Fruit fly (Drosophila melanogaster): Measurements from ENCODE around the gene CG31265.

dm6 chr3R:17133897-17134296, 5.9 kb downstream of the CG31265 start, which contains the start of gene CG31267:
- no peak for TF ChIP-seq Gug (GFP tag; IDR thresholded peaks at IDR 0.05)
- no peak for TF ChIP-seq CG11762 (GFP tag; optimal IDR thresholded peaks at IDR 0.05; ENCODE audit: insufficient read depth)
- TF ChIP-seq CG6808 (GFP tag; optimal IDR thresholded peaks at IDR 0.05) = no peak
- no peak for TF ChIP-seq acj6 (GFP tag; optimal IDR thresholded peaks at IDR 0.05)
- TF ChIP-seq CG11902 (GFP tag; optimal IDR thresholded peaks at IDR 0.05) = no peak
- no peak for TF ChIP-seq ss (GFP tag; optimal IDR thresholded peaks at IDR 0.05)
- TF ChIP-seq CG31627 (GFP tag; optimal IDR thresholded peaks at IDR 0.05) = no peak
- TF ChIP-seq CG8319 (GFP tag; optimal IDR thresholded peaks at IDR 0.05) = no peak
- TF ChIP-seq CG32006 (GFP tag; optimal IDR thresholded peaks at IDR 0.05) = no peak
- TF ChIP-seq Sox14 (GFP tag; optimal IDR thresholded peaks at IDR 0.05) = no peak
- TF ChIP-seq CG8632 (GFP tag; optimal IDR thresholded peaks at IDR 0.05) = no peak
- no peak for TF ChIP-seq Lpt (GFP tag; optimal IDR thresholded peaks at IDR 0.05)
- no peak for TF ChIP-seq CG16779 (tag; optimal IDR thresholded peaks at IDR 0.05)

Data from whole organism, prepupa.